Worm (Caenorhabditis elegans) whole organism, young adult: ENCODE data around the gene T07F8.4.

Source experiments
- B0261.1 ChIP-seq: sonication (generic microtip); optimal IDR thresholded peaks from 2 replicates; lab custom pipeline; 2016; ENCODE audit warnings: mild to moderate bottlenecking, missing genetic modification characterization, moderate library complexity, missing compliant biosample characterization
- C17E4.6 ChIP-seq: fragments of 200-800 bp; sonication (Bioruptor generic); IDR thresholded peaks from 2 replicates; pipeline ENCODE4 v1.3.6; 2022; ENCODE audit warnings: missing genetic modification reagents, missing genetic modification characterization, missing compliant biosample characterization
- atf-7 ChIP-seq: sonication (generic microtip); optimal IDR thresholded peaks from 2 replicates; lab custom pipeline; 2017; ENCODE audit warnings: mild to moderate bottlenecking, missing genetic modification characterization, missing compliant biosample characterization
- ceh-40 ChIP-seq: fragments of 200-800 bp; sonication (Bioruptor generic); IDR thresholded peaks from 2 replicates; pipeline ENCODE4 v1.3.6; 2022; ENCODE audit warnings: missing genetic modification characterization, missing compliant biosample characterization
- ceh-91 ChIP-seq: fragments of 200-800 bp; sonication (Bioruptor generic); IDR thresholded peaks from 2 replicates; pipeline ENCODE4 v1.3.6; 2022; ENCODE audit warnings: missing genetic modification reagents, missing genetic modification characterization, missing compliant biosample characterization
- die-1 ChIP-seq: sonication (generic microtip); optimal IDR thresholded peaks from 2 replicates; lab custom pipeline; 2016; ENCODE audit warnings: missing genotype, mild to moderate bottlenecking, missing genetic modification characterization, missing compliant biosample characterization
- ekl-4 ChIP-seq: fragments of 200-800 bp; sonication (Bioruptor generic); IDR thresholded peaks from 2 replicates; pipeline ENCODE4 v1.3.6; 2022; ENCODE audit warnings: missing genetic modification reagents, missing genetic modification characterization, missing compliant biosample characterization
- mxl-1 ChIP-seq: sonication (generic microtip); optimal IDR thresholded peaks from 2 replicates; lab custom pipeline; 2016; ENCODE audit warnings: missing genetic modification characterization, missing compliant biosample characterization
- unc-62 ChIP-seq: fragments of 150-350 bp; optimal IDR thresholded peaks from 2 replicates; lab custom pipeline; 2014; ENCODE audit warnings: missing biosample characterization, missing genetic modification reagents, missing genetic modification characterization
- ztf-18 ChIP-seq: sonication (generic microtip); optimal IDR thresholded peaks from 2 replicates; lab custom pipeline; 2016; ENCODE audit warnings: missing genotype, mild to moderate bottlenecking, missing genetic modification characterization, missing compliant biosample characterization

DNA sequence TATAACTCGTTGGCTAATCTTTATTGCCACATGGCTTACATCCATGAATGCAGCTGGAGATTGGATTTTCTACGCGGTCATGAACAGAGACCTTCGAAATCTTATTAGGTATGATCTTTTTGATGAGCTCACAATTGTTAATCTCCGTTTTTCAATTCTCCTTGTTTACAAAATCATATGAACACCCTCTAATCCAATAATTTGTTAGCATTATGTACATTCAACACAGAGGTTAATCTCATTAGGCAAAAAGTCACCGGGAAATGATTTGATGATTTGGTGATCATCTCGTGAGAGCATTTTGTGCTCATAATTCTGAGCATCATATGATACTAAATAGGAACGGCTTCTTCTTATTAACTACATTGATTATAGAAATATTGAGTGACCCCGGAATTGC lies 14.4 kb upstream of the T07F8.4 start:
- no peak for TF ChIP-seq C17E4.6
- TF ChIP-seq unc-62 (GFP tag; lab: Kevin White, UChicago) = no peak
- TF ChIP-seq ekl-4 (GFP tag; lab: Robert Waterston, UW) = no peak
- TF ChIP-seq ceh-40 (GFP tag; lab: Robert Waterston, UW) = no peak
- TF ChIP-seq ceh-91 (GFP tag; lab: Robert Waterston, UW) = no peak
- no peak for TF ChIP-seq mxl-1 (tag; lab: Kevin White, UChicago)
- no peak for TF ChIP-seq B0261.1
- no peak for TF ChIP-seq die-1 (tag; lab: Kevin White, UChicago)
- no peak for TF ChIP-seq ztf-18 (tag; lab: Kevin White, UChicago)
- TF ChIP-seq atf-7 (tag; lab: Kevin White, UChicago) = no peak
